Fruit fly (Drosophila melanogaster) whole organism: Measurements from ENCODE around the gene swa.

ENCODE experiments used
- psq ChIP-seq: fragments of >200 bp; optimal IDR thresholded peaks from 2 replicates; lab custom pipeline; 2017
- usp ChIP-seq: fragments of >200 bp; optimal IDR thresholded peaks from 2 replicates; lab custom pipeline; 2017; ENCODE audit warnings: missing biosample characterization, missing genetic modification characterization, mixed read lengths

DNA sequence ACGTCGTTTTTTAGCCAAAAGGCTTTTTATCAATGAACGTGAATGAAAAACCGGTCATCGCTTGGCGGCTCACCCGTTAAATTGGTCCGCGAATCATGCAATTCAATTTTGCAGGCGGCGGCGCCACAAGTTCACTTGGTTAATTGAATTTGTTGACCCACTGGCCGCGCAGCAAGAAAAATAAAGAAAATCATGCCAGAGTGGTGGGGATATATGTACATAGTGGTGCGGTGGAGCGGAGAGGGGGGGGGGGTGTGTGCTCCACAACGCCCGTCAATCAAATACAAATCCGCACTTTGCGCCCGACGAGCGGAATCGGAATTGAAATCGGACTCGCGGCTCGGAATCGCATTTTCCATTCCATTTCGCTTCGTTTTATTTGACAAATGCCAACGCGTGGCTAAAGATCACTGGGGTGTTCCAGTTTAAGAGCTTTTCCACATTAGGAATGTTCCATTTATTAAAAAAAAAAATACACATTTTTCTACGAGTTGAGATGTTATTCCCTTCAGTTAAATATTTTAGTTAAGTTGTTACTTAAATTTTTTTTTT is 8.0 kb downstream of the swa start:
- TF ChIP-seq usp (GFP tag; lab: Kevin White, UChicago): no peak
- TF ChIP-seq psq (lab: Kevin White, UChicago): no peak
